Worm (Caenorhabditis elegans): Measurements from ENCODE around the gene pudl-1.

DNA sequence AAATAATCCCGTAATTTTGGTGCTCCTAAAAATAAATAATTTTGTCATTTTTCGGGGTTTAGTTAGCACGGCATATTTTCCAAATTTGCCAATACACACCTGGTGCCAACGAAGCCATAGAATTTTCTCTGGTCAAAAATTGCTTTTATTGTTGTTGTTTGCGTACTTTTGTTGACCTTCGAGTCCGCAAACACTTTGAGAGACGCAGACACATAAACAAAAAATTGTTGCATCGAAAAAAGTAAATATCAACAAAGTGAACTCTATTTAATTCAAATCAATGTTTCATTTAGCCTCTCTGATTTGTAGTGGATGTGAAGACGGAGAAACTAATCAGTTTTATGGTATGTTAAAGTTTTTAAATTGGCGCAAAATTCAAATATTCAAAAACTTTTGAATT lies 13.6 kb downstream of the pudl-1 start, which contains the start of gene Y54G2A.40:
- TF ChIP-seq rnt-1 (tag; optimal IDR thresholded peaks at IDR 0.05) (no peak), fos-1 (tag; optimal IDR thresholded peaks at IDR 0.05) (no peak), aly-2 (tag; optimal IDR thresholded peaks at IDR 0.05) (no peak), nhr-76 (tag; optimal IDR thresholded peaks at IDR 0.05) (no peak)

Measured in whole organism, L1 larva.